Fruit fly (Drosophila melanogaster) whole organism, prepupa: ENCODE data around the gene CG11584.

Experiments
- CG11294 ChIP-seq: fragments of 200-800 bp; sonication (Bioruptor generic); IDR thresholded peaks from 2 replicates; pipeline ENCODE4 v1.3.6; 2022; ENCODE audit warnings: missing biosample characterization, missing genetic modification characterization
- CG3919 ChIP-seq: fragments of 200-800 bp; sonication (Bioruptor generic); optimal IDR thresholded peaks from 3 replicates; lab custom pipeline; 2016; ENCODE audit warnings: missing biosample characterization, missing genetic modification characterization
- CG6163 ChIP-seq: fragments of 200-800 bp; sonication (Bioruptor generic); IDR thresholded peaks from 3 replicates; pipeline ENCODE4 v1.3.6; 2022; ENCODE audit warnings: missing biosample characterization, missing genetic modification characterization
- CG6276 ChIP-seq: fragments of 200-800 bp; sonication (Bioruptor generic); optimal IDR thresholded peaks from 2 replicates; lab custom pipeline; 2017; ENCODE audit warnings: missing biosample characterization, mild to moderate bottlenecking, missing genetic modification characterization
- CG6792 ChIP-seq: fragments of 200-800 bp; sonication (Bioruptor generic); optimal IDR thresholded peaks from 3 replicates; lab custom pipeline; 2016; ENCODE audit warnings: missing biosample characterization, missing genetic modification characterization
- CG6808 ChIP-seq: fragments of 200-800 bp; sonication (Bioruptor generic); optimal IDR thresholded peaks from 3 replicates; lab custom pipeline; 2017; ENCODE audit warnings: missing biosample characterization, missing genetic modification characterization, mild to moderate bottlenecking, moderate library complexity, missing genetic modification reagents
- CG7368 ChIP-seq: fragments of 200-800 bp; sonication (Bioruptor generic); optimal IDR thresholded peaks from 3 replicates; lab custom pipeline; 2016; ENCODE audit warnings: missing biosample characterization, missing genetic modification characterization
- CG8119 ChIP-seq: fragments of 200-800 bp; sonication (Bioruptor generic); IDR thresholded peaks from 3 replicates; pipeline ENCODE4 v1.3.6; 2022; ENCODE audit warnings: missing biosample characterization, missing genetic modification characterization
- CG8319 ChIP-seq: fragments of 200-800 bp; sonication (Bioruptor generic); optimal IDR thresholded peaks from 3 replicates; lab custom pipeline; 2016; ENCODE audit warnings: missing biosample characterization, missing genetic modification characterization
- CG9139 ChIP-seq: fragments of 200-800 bp; sonication (Bioruptor generic); optimal IDR thresholded peaks from 3 replicates; lab custom pipeline; 2017; ENCODE audit warnings: missing biosample characterization, mild to moderate bottlenecking, missing genetic modification characterization
- Eip78C ChIP-seq: fragments of 200-800 bp; sonication (Bioruptor generic); peaks from one replicate; lab custom pipeline; 2016; ENCODE audit warnings: missing biosample characterization, missing genetic modification characterization
- Eip93F ChIP-seq: fragments of 200-800 bp; sonication (Bioruptor generic); optimal IDR thresholded peaks from 2 replicates; lab custom pipeline; 2016; ENCODE audit warnings: missing biosample characterization, mild to moderate bottlenecking, missing genetic modification characterization
- Ets96B ChIP-seq: fragments of 200-800 bp; optimal IDR thresholded peaks from 2 replicates; lab custom pipeline; 2019; ENCODE audit warnings: missing biosample characterization, mild to moderate bottlenecking, missing genetic modification characterization, moderate library complexity
- Hr38 ChIP-seq: sonication (Bioruptor generic); optimal IDR thresholded peaks from 2 replicates; lab custom pipeline; 2016; ENCODE audit warnings: missing biosample characterization, missing genetic modification characterization
- Hr39 ChIP-seq: fragments of 200-800 bp; sonication (Bioruptor generic); optimal IDR thresholded peaks from 2 replicates; lab custom pipeline; 2016; ENCODE audit warnings: missing biosample characterization, missing genetic modification characterization
- OdsH ChIP-seq: fragments of 200-800 bp; sonication (Bioruptor generic); optimal IDR thresholded peaks from 3 replicates; lab custom pipeline; 2016; ENCODE audit warnings: missing biosample characterization, missing genetic modification characterization
- Sox102F ChIP-seq: fragments of 200-800 bp; sonication (Bioruptor generic); optimal IDR thresholded peaks from 2 replicates; lab custom pipeline; 2016; ENCODE audit warnings: missing biosample characterization, mild to moderate bottlenecking, missing genetic modification characterization
- Sox14 ChIP-seq: fragments of 200-800 bp; sonication (Bioruptor generic); optimal IDR thresholded peaks from 3 replicates; lab custom pipeline; 2016; ENCODE audit warnings: missing biosample characterization, missing genetic modification characterization
- Sox15 ChIP-seq: fragments of 200-800 bp; sonication (Bioruptor generic); optimal IDR thresholded peaks from 3 replicates; lab custom pipeline; 2016; ENCODE audit warnings: missing biosample characterization, missing genetic modification characterization
- achi ChIP-seq: fragments of 200-800 bp; sonication (Bioruptor generic); optimal IDR thresholded peaks from 3 replicates; lab custom pipeline; 2016; ENCODE audit warnings: missing biosample characterization, missing genetic modification characterization
- dac ChIP-seq: fragments of 200-800 bp; sonication (Bioruptor generic); optimal IDR thresholded peaks from 2 replicates; lab custom pipeline; 2017; ENCODE audit warnings: missing biosample characterization, mild to moderate bottlenecking, missing genetic modification characterization
- eg ChIP-seq: fragments of 200-800 bp; sonication (Bioruptor generic); IDR thresholded peaks from 3 replicates; pipeline ENCODE4 v1.3.6; 2022; ENCODE audit warnings: missing biosample characterization, missing genetic modification characterization
- fkh ChIP-seq: fragments of 200-800 bp; sonication (Bioruptor generic); optimal IDR thresholded peaks from 3 replicates; lab custom pipeline; 2017; ENCODE audit warnings: missing biosample characterization, mild to moderate bottlenecking, missing genetic modification characterization, moderate library complexity
- salr ChIP-seq, 2 experiments: fragments of 200-800 bp; sonication (Bioruptor generic); optimal IDR thresholded peaks; 3 replicates each; lab custom pipeline; 2016 to 2018; ENCODE audit warnings: missing biosample characterization in 2 of 2, missing genetic modification characterization in 2 of 2, mild to moderate bottlenecking in 1 of 2
- ss ChIP-seq, 2 experiments: fragments of 200-800 bp; sonication (Bioruptor generic); optimal IDR thresholded peaks; 2 replicates in 1 of 2; 3 replicates in 1 of 2; lab custom pipeline; 2017 to 2018; ENCODE audit warnings: mild to moderate bottlenecking in 2 of 2, missing biosample characterization in 2 of 2, missing genetic modification characterization in 2 of 2, moderate library complexity in 1 of 2
- svp ChIP-seq: fragments of 200-800 bp; sonication (Bioruptor generic); peaks from one replicate; lab custom pipeline; 2016; ENCODE audit warnings: missing biosample characterization, missing genetic modification characterization
- topi ChIP-seq: fragments of 200-800 bp; sonication (Bioruptor generic); optimal IDR thresholded peaks from 3 replicates; lab custom pipeline; 2016; ENCODE audit warnings: missing biosample characterization, missing genetic modification characterization

Gene CG11584

dm6 chrX:14218045-14218483 lies 37.2 kb downstream of the CG11584 start (continued):
- peak; percentile 84 for TF ChIP-seq dac (GFP tag; lab: Kevin White, UChicago)
- TF ChIP-seq OdsH (GFP tag; lab: Kevin White, UChicago) = peak; percentile 97
- peak; percentile 97 to 98 for TF ChIP-seq ss (GFP tag; optimal IDR thresholded peaks at IDR 0.05; lab: Kevin White, UChicago)
- TF ChIP-seq Ets96B (tag; lab: Kevin White, UChicago) = peak; percentile 97
- peak; percentile 97 for TF ChIP-seq CG3919
- peak; percentile 90 for TF ChIP-seq CG6276 (GFP tag; lab: Kevin White, UChicago)
- peak; percentile 97 for TF ChIP-seq CG6792 (GFP tag; lab: Kevin White, UChicago)
- TF ChIP-seq Eip78C = peak; percentile 99

- TF ChIP-seq Eip78C (peak; percentile 49), CG7368 (no peak), Sox14 (no peak), salr (GFP tag; optimal IDR thresholded peaks at IDR 0.05; lab: Kevin White, UChicago) (no peak)
Measured at dm6 chrX:14221182-14221581, 40.4 kb downstream of the CG11584 start.

- TF ChIP-seq eg (GFP tag; lab: Robert Waterston, UW) (no peak), CG6163 (GFP tag; lab: Robert Waterston, UW) (no peak), CG8319 (GFP tag; lab: Kevin White, UChicago) (no peak), Sox102F (no peak), CG7368 (no peak), topi (GFP tag; lab: Kevin White, UChicago) (no peak), dac (GFP tag; lab: Kevin White, UChicago) (no peak), Hr38 (GFP tag; lab: Kevin White, UChicago) (no peak), OdsH (GFP tag; lab: Kevin White, UChicago) (no peak)
Measured at dm6 chrX:14221995-14222394, 41.2 kb downstream of the CG11584 start.

- TF ChIP-seq OdsH (GFP tag; lab: Kevin White, UChicago) (no peak), salr (GFP tag; optimal IDR thresholded peaks at IDR 0.05; lab: Kevin White, UChicago) (no peak), achi (GFP tag; lab: Kevin White, UChicago) (no peak), CG8119 (no peak), fkh (no peak), CG3919 (no peak), Hr39 (GFP tag; lab: Kevin White, UChicago) (no peak), CG6808 (no peak), CG6276 (GFP tag; lab: Kevin White, UChicago) (no peak), CG6163 (GFP tag; lab: Robert Waterston, UW) (no peak), Sox15 (no peak), Eip93F (GFP tag; lab: Kevin White, UChicago) (no peak), eg (GFP tag; lab: Robert Waterston, UW) (no peak), CG11294 (GFP tag; lab: Robert Waterston, UW) (no peak)
Measured at dm6 chrX:14225665-14226064, 44.8 kb downstream of the CG11584 start, which contains the start of gene CG11674. Gene CG11674 (minus strand): TSS chrX:14225879.

dm6 chrX:14226093-14226492 lies 45.3 kb downstream of the CG11584 start, which contains the start of gene mRpL38:
Gene mRpL38 (plus strand): TSS chrX:14226289.
- TF ChIP-seq CG9139 (GFP tag; lab: Kevin White, UChicago) = no peak
- TF ChIP-seq svp = peak; percentile 26

dm6 chrX:14227043-14227442 lies 46.2 kb downstream of the CG11584 start:
- TF ChIP-seq svp = peak; percentile 94
- TF ChIP-seq fkh = no peak
